Worm (Caenorhabditis elegans): ENCODE measurements around the gene srg-65.

Gene srg-65

DNA sequence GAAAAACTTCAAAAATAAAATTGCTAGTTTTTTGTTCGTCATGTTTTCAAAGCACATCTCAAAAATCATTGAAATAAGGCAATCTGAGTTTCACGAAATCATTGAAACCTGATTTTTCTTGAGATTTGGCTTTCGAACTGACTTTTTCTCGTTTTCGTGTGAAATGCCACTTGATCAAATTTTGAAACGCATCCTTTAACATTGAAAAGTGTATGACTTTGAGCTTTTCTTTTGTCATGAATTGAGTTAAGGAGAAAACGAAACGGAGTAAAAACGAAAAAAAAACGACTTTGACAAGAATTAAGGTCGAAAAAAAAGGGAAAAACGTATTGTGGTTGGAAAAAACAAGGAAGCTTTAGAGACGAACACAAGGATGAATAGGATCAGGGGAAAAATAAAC is 29.8 kb downstream of the srg-65 start:
- no peak for TF ChIP-seq gmeb-1 (tag; optimal IDR thresholded peaks at IDR 0.05)
- no peak for TF ChIP-seq mdl-1 (tag; optimal IDR thresholded peaks at IDR 0.05)

DNA sequence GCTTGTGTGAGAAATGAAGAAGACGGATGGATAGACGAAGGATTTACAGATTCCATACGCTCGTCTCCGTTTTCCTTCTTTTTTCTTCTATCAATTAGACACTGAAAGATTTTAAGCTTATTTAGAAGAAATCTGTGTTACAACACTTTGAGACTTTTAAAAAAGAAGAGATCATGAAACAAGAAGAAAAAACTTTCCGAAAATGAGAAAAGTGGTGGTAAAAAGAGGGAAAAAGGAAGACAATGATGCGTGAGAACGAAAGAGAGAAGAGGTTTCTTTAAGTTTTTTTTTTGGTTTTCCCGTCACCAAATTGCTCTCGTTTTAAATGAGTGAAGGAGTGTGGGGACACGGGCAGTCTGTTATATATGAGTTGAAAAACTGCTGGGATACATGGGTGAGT is 31.2 kb downstream of the srg-65 start, which contains the start of gene glc-3:
glc-3 (minus strand) TSS at position 101 of the 400 bp plus-strand sequence.
- TF ChIP-seq dmd-4 (tag; optimal IDR thresholded peaks at IDR 0.05): no peak
- no peak for TF ChIP-seq nhr-129 (tag; optimal IDR thresholded peaks at IDR 0.05)
- TF ChIP-seq ceh-82 (tag; optimal IDR thresholded peaks at IDR 0.05): no peak
- TF ChIP-seq lin-13 (GFP tag; optimal IDR thresholded peaks at IDR 0.05): no peak
- no peak for TF ChIP-seq mdl-1 (tag; optimal IDR thresholded peaks at IDR 0.05)
- TF ChIP-seq ztf-1 (GFP tag; conservative IDR thresholded peaks at IDR 0.05): no peak
- TF ChIP-seq crh-2 (tag; optimal IDR thresholded peaks at IDR 0.05): no peak
- TF ChIP-seq sma-3 (GFP tag; optimal IDR thresholded peaks at IDR 0.05): no peak
- TF ChIP-seq nhr-6 (tag; optimal IDR thresholded peaks at IDR 0.05): no peak
- no peak for TF ChIP-seq ztf-4 (tag; optimal IDR thresholded peaks at IDR 0.05)
- no peak for TF ChIP-seq nhr-11 (tag; optimal IDR thresholded peaks at IDR 0.05)
- TF ChIP-seq nhr-10 (tag; optimal IDR thresholded peaks at IDR 0.05): no peak
- TF ChIP-seq peb-1 (tag; optimal IDR thresholded peaks at IDR 0.05): no peak
- TF ChIP-seq ZK546.5 (tag; optimal IDR thresholded peaks at IDR 0.05): no peak
- TF ChIP-seq fos-1 (tag; optimal IDR thresholded peaks at IDR 0.05): no peak
- no peak for TF ChIP-seq nhr-77 (tag; optimal IDR thresholded peaks at IDR 0.05)
- TF ChIP-seq Y55F3AM.14 (GFP tag; optimal IDR thresholded peaks at IDR 0.05): no peak
- TF ChIP-seq elt-3 (tag; optimal IDR thresholded peaks at IDR 0.05): no peak
- TF ChIP-seq gmeb-1 (tag; optimal IDR thresholded peaks at IDR 0.05): no peak
- no peak for TF ChIP-seq zag-1 (tag; optimal IDR thresholded peaks at IDR 0.05)

DNA sequence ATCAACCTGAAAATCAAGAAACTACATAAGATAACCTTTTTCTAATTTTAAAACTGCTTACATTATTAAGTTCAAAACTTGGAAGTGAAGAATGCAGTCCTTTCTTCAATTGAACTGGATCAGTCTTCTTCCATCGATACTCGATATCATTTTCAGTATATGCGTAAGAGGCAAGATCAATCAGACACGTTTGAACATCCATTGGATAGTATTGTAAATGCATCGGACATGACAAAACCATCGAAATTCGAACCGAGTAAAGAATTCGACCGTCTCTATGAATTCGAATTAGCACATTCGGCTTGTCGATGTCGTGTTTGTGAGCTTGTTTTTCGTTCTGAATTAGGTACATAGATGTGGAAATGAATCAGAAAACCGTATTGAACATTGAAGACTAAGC is 34.0 kb downstream of the srg-65 start:
- no peak for TF ChIP-seq nhr-12 (tag; optimal IDR thresholded peaks at IDR 0.05)
- TF ChIP-seq skn-1 (tag; optimal IDR thresholded peaks at IDR 0.05): no peak
- TF ChIP-seq alr-1 (tag; optimal IDR thresholded peaks at IDR 0.05): no peak
- no peak for TF ChIP-seq nhr-6 (tag; optimal IDR thresholded peaks at IDR 0.05)
- TF ChIP-seq nhr-23 (tag; optimal IDR thresholded peaks at IDR 0.05): no peak
- no peak for TF ChIP-seq lin-11 (tag; optimal IDR thresholded peaks at IDR 0.05)
- TF ChIP-seq C34F6.9 (tag; optimal IDR thresholded peaks at IDR 0.05): no peak
- TF ChIP-seq nhr-10 (tag; optimal IDR thresholded peaks at IDR 0.05): no peak
- no peak for TF ChIP-seq blmp-1 (tag; optimal IDR thresholded peaks at IDR 0.05; ENCODE audit: insufficient read depth)

DNA sequence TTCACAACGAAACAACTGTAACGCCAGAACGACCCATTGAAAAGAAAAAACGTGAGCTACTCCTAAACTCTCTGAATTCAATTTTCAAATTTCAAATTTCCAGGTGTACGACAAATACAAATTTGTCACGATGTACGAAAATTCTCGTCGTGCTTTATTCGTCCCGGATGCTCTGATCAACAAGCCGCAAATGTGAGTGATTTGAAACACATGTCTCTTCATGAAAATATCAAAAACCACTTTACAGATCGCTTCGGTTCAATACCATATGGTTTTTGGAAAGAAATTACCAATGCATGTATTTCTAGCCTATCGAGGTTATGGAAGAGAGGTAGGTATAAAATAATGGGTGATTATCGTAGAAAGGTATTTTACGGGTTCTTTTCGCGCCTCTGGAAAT is 37.7 kb downstream of the srg-65 start:
- TF ChIP-seq nhr-6 (tag; optimal IDR thresholded peaks at IDR 0.05) (no peak), nhr-77 (tag; optimal IDR thresholded peaks at IDR 0.05) (no peak), unc-39 (tag; optimal IDR thresholded peaks at IDR 0.05) (no peak), mbf-1 (tag; optimal IDR thresholded peaks at IDR 0.05) (no peak), sem-4 (tag; optimal IDR thresholded peaks at IDR 0.05) (no peak), R02D3.7 (tag; optimal IDR thresholded peaks at IDR 0.05) (no peak), nhr-237 (tag; optimal IDR thresholded peaks at IDR 0.05) (no peak)

DNA sequence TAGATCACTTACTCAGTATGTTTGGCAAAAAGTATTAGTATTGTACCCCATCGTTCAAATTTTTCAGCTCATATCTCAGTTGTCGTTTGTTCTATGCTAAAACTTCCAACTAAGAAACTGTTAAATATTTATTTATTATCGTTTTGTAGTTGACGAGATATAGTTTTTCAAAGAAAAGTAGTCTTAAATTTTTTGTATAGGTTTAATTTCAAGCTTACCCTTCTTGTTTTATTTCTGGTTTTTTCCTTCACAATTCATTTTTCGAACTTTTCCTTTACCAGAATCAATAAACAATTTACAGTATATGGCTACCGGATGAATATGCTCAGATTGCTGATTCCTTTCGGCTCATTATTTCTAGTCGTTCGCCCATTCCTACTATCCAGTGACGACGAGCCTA is 38.9 kb downstream of the srg-65 start, which contains the start of gene F08F3.1:
F08F3.1 (plus strand) TSS at position 301 of the 400 bp plus-strand sequence.
- TF ChIP-seq mbf-1 (tag; optimal IDR thresholded peaks at IDR 0.05): no peak
- no peak for TF ChIP-seq lin-13 (GFP tag; optimal IDR thresholded peaks at IDR 0.05)
- TF ChIP-seq nhr-12 (tag; optimal IDR thresholded peaks at IDR 0.05): no peak
- TF ChIP-seq ztf-4 (tag; optimal IDR thresholded peaks at IDR 0.05): no peak
- TF ChIP-seq ceh-82 (tag; optimal IDR thresholded peaks at IDR 0.05): no peak
- TF ChIP-seq blmp-1 (tag; optimal IDR thresholded peaks at IDR 0.05; ENCODE audit: insufficient read depth): no peak
- TF ChIP-seq nhr-10 (tag; optimal IDR thresholded peaks at IDR 0.05): no peak
- TF ChIP-seq nhr-11 (tag; optimal IDR thresholded peaks at IDR 0.05): no peak
- TF ChIP-seq dmd-4 (tag; optimal IDR thresholded peaks at IDR 0.05): no peak
- TF ChIP-seq alr-1 (tag; optimal IDR thresholded peaks at IDR 0.05): no peak
- no peak for TF ChIP-seq mdl-1 (tag; optimal IDR thresholded peaks at IDR 0.05)
- TF ChIP-seq fos-1 (tag; optimal IDR thresholded peaks at IDR 0.05): no peak
- TF ChIP-seq ZK546.5 (tag; optimal IDR thresholded peaks at IDR 0.05): no peak
- no peak for TF ChIP-seq unc-62 (GFP tag; optimal IDR thresholded peaks at IDR 0.05)
- no peak for TF ChIP-seq snpc-4 (tag; optimal IDR thresholded peaks at IDR 0.05)
- no peak for TF ChIP-seq Y55F3AM.14 (GFP tag; optimal IDR thresholded peaks at IDR 0.05)
- no peak for TF ChIP-seq skn-1 (tag; optimal IDR thresholded peaks at IDR 0.05)
- no peak for TF ChIP-seq nhr-237 (tag; optimal IDR thresholded peaks at IDR 0.05)
